Fruit fly (Drosophila melanogaster): Measurements from ENCODE around the gene Capa.
"Not testable (repeated sequence)": the region's sequence is repeated elsewhere in the genome, so short reads cannot be mapped to it uniquely, and the experiment has no call there.

The Capa gene

dm6 chr3R:29914246-29914645 is at the start of gene Capa:
Gene Capa, minus strand, starts transcription at chr3R:29914346.
- TF ChIP-seq noc (tag; optimal IDR thresholded peaks at IDR 0.05) = no peak

- no peak for TF ChIP-seq noc (tag; optimal IDR thresholded peaks at IDR 0.05)
Measured at dm6 chr3R:29963102-29963501, 49.0 kb upstream of the Capa start.

- TF ChIP-seq noc (tag; optimal IDR thresholded peaks at IDR 0.05) = no peak
Measured at dm6 chr3R:29959329-29959728, 45.2 kb upstream of the Capa start.

dm6 chr3R:29935756-29936155 is 21.6 kb upstream of the Capa start, which contains the start of the genes eIF2Balpha and Vps13B:
Gene eIF2Balpha, minus strand, starts transcription at chr3R:29935888.
Gene Vps13B, plus strand, starts transcription at chr3R:29935978.
- no peak for TF ChIP-seq noc (tag; optimal IDR thresholded peaks at IDR 0.05)

dm6 chr3R:29933007-29933464 is 18.9 kb upstream of the Capa start, which contains the start of the genes Cog7, CG42557 and CG42558:
Gene Cog7, minus strand, starts transcription at chr3R:29933057.
Gene CG42557, plus strand, starts transcription at chr3R:29933287.
Gene CG42558, plus strand, starts transcription at chr3R:29933287.
- TF ChIP-seq noc (tag; optimal IDR thresholded peaks at IDR 0.05) = no peak

dm6 chr3R:29930286-29930685 is 16.1 kb upstream of the Capa start, which contains the start of gene alpha-Man-Ic:
Gene alpha-Man-Ic, minus strand, starts transcription at chr3R:29930386.
- no peak for TF ChIP-seq noc (tag; optimal IDR thresholded peaks at IDR 0.05)

- no peak for TF ChIP-seq noc (tag; optimal IDR thresholded peaks at IDR 0.05)
Measured at dm6 chr3R:29926955-29927354, 12.8 kb upstream of the Capa start, which contains the start of gene CG15522. Gene CG15522, plus strand, starts transcription at chr3R:29927255.

dm6 chr3R:29926089-29926488 is 11.9 kb upstream of the Capa start, which contains the start of gene Jon99Ci:
Gene Jon99Ci, minus strand, starts transcription at chr3R:29926189.
- peak; percentile 42 for TF ChIP-seq noc (tag; optimal IDR thresholded peaks at IDR 0.05)

dm6 chr3R:29924515-29924914 is 10.4 kb upstream of the Capa start, which contains the start of gene Jon99Cii:
Gene Jon99Cii, minus strand, starts transcription at chr3R:29924615.
- TF ChIP-seq noc (tag; optimal IDR thresholded peaks at IDR 0.05) = peak; percentile 87

dm6 chr3R:29921916-29922315 is 7.8 kb upstream of the Capa start, which contains the start of gene Jon99Ciii:
Gene Jon99Ciii, plus strand, starts transcription at chr3R:29922216.
- not testable (repeated sequence) for TF ChIP-seq noc (tag; optimal IDR thresholded peaks at IDR 0.05)

- TF ChIP-seq noc (tag; optimal IDR thresholded peaks at IDR 0.05) = no peak
Measured at dm6 chr3R:29920189-29920588, 6.0 kb upstream of the Capa start, which contains the start of gene trp. Gene trp, minus strand, starts transcription at chr3R:29920289.

dm6 chr3R:29907601-29908175 is 6.5 kb downstream of the Capa start, which contains the start of gene CG31036:
Gene CG31036, plus strand, starts transcription at chr3R:29908107.
- no peak for TF ChIP-seq noc (tag; optimal IDR thresholded peaks at IDR 0.05)

dm6 chr3R:29905164-29905563 is 9.0 kb downstream of the Capa start, which contains the start of gene CG15515:
Gene CG15515, plus strand, starts transcription at chr3R:29905464.
- TF ChIP-seq noc (tag; optimal IDR thresholded peaks at IDR 0.05) = no peak

dm6 chr3R:29903775-29904356 is 10.3 kb downstream of the Capa start, which contains the start of gene CG15517:
Gene CG15517, minus strand, starts transcription at chr3R:29903825.
- TF ChIP-seq noc (tag; optimal IDR thresholded peaks at IDR 0.05) = no peak

dm6 chr3R:29899635-29900034 is 14.5 kb downstream of the Capa start:
- no peak for TF ChIP-seq noc (tag; optimal IDR thresholded peaks at IDR 0.05)

- peak; percentile 50 for TF ChIP-seq noc (tag; optimal IDR thresholded peaks at IDR 0.05)
Measured at dm6 chr3R:29898588-29898987, 15.6 kb downstream of the Capa start.

dm6 chr3R:29894393-29894792 is 19.8 kb downstream of the Capa start:
- TF ChIP-seq noc (tag; optimal IDR thresholded peaks at IDR 0.05) = peak; percentile 67

Data from whole organism, larva.